Worm (Caenorhabditis elegans): Measurements from ENCODE around the gene hum-4.
"Not testable (repeated sequence)": the region's sequence is repeated elsewhere in the genome, so short reads cannot be mapped to it uniquely, and the experiment has no call there.

The hum-4 gene

ce11 chrX:11446535-11446934, 13.1 kb upstream of the hum-4 start, which contains the start of gene igeg-2:
TSS of gene igeg-2 (minus strand) at chrX:11446635.
- no peak for TF ChIP-seq dmd-4 (tag; optimal IDR thresholded peaks at IDR 0.05; ENCODE audit: borderline replicate concordance)
- TF ChIP-seq unc-55 (GFP tag; optimal IDR thresholded peaks at IDR 0.05), result no peak
- no peak for TF ChIP-seq odd-2 (tag; optimal IDR thresholded peaks at IDR 0.05)
- TF ChIP-seq pha-2 (tag; optimal IDR thresholded peaks at IDR 0.05), result no peak
- TF ChIP-seq tbx-2 (tag; optimal IDR thresholded peaks at IDR 0.05), result no peak
- TF ChIP-seq ceh-31 (tag; optimal IDR thresholded peaks at IDR 0.05), result no peak
- TF ChIP-seq madf-2 (tag; optimal IDR thresholded peaks at IDR 0.05), result no peak
- TF ChIP-seq hlh-8 (tag; optimal IDR thresholded peaks at IDR 0.05), result no peak
- TF ChIP-seq C08G9.2 (tag; optimal IDR thresholded peaks at IDR 0.05), result no peak
- no peak for TF ChIP-seq zip-5 (tag; optimal IDR thresholded peaks at IDR 0.05)
- no peak for TF ChIP-seq K09A11.1 (tag; optimal IDR thresholded peaks at IDR 0.05; ENCODE audit: insufficient read depth)
- TF ChIP-seq pqm-1 (tag; optimal IDR thresholded peaks at IDR 0.05), result no peak
- TF ChIP-seq unc-3 (GFP tag; conservative IDR thresholded peaks at IDR 0.05), result no peak
- TF ChIP-seq unc-3 (tag; optimal IDR thresholded peaks at IDR 0.05), result no peak

ce11 chrX:11439740-11440139, 6.4 kb upstream of the hum-4 start, which contains the start of gene F46C3.7:
TSS of gene F46C3.7 (plus strand) at chrX:11440040.
- not testable (repeated sequence) for TF ChIP-seq che-1, nhr-11, lin-11 (tag; optimal IDR thresholded peaks at IDR 0.05)

ce11 chrX:11437716-11438115, 4.3 kb upstream of the hum-4 start:
- TF ChIP-seq eyg-1 (tag; optimal IDR thresholded peaks at IDR 0.05) (no peak), npax-4 (tag; optimal IDR thresholded peaks at IDR 0.05) (no peak), ceh-31 (tag; optimal IDR thresholded peaks at IDR 0.05) (no peak), ref-2 (tag; optimal IDR thresholded peaks at IDR 0.05) (no peak), unc-55 (GFP tag; optimal IDR thresholded peaks at IDR 0.05) (no peak), tbx-2 (tag; optimal IDR thresholded peaks at IDR 0.05) (no peak), ceh-19 (GFP tag; optimal IDR thresholded peaks at IDR 0.05) (no peak), nfya-1 (tag; optimal IDR thresholded peaks at IDR 0.05) (no peak), ama-1 (optimal IDR thresholded peaks at IDR 0.05) (no peak), ceh-14 (tag; optimal IDR thresholded peaks at IDR 0.05) (no peak), odd-2 (tag; optimal IDR thresholded peaks at IDR 0.05) (no peak)

ce11 chrX:11435488-11435887, 2.1 kb upstream of the hum-4 start:
- no peak for TF ChIP-seq ahr-1 (tag; optimal IDR thresholded peaks at IDR 0.05)
- no peak for TF ChIP-seq pax-1 (tag; optimal IDR thresholded peaks at IDR 0.05)
- no peak for TF ChIP-seq unc-55 (GFP tag; optimal IDR thresholded peaks at IDR 0.05)
- TF ChIP-seq pat-9 (tag; optimal IDR thresholded peaks at IDR 0.05), result no peak
- TF ChIP-seq K09A11.1 (tag; optimal IDR thresholded peaks at IDR 0.05; ENCODE audit: insufficient read depth), result no peak
- TF ChIP-seq hlh-13 (GFP tag; optimal IDR thresholded peaks at IDR 0.05), result no peak
- TF ChIP-seq tbx-2 (tag; optimal IDR thresholded peaks at IDR 0.05), result no peak
- TF ChIP-seq ztf-16 (tag; optimal IDR thresholded peaks at IDR 0.05), result no peak
- no peak for TF ChIP-seq dve-1 (tag; optimal IDR thresholded peaks at IDR 0.05)
- TF ChIP-seq ceh-19 (GFP tag; optimal IDR thresholded peaks at IDR 0.05), result no peak
- TF ChIP-seq gmeb-2 (tag; optimal IDR thresholded peaks at IDR 0.05), result no peak
- no peak for TF ChIP-seq syd-9 (tag; optimal IDR thresholded peaks at IDR 0.05)
- TF ChIP-seq ref-2 (tag; optimal IDR thresholded peaks at IDR 0.05), result no peak

- TF ChIP-seq eyg-1 (tag; optimal IDR thresholded peaks at IDR 0.05) (no peak), elt-4 (tag; optimal IDR thresholded peaks at IDR 0.05) (no peak)
These were observed 5.8 kb downstream of the hum-4 start for ce11 chrX:11427550-11427949.

ce11 chrX:11426647-11427046, 6.7 kb downstream of the hum-4 start:
- TF ChIP-seq fax-1 (tag; optimal IDR thresholded peaks at IDR 0.05), result no peak
- no peak for TF ChIP-seq eyg-1 (tag; optimal IDR thresholded peaks at IDR 0.05)
- TF ChIP-seq pros-1 (tag; optimal IDR thresholded peaks at IDR 0.05), result no peak
- TF ChIP-seq madf-2 (tag; optimal IDR thresholded peaks at IDR 0.05), result no peak
- no peak for TF ChIP-seq C38D4.7 (GFP tag; optimal IDR thresholded peaks at IDR 0.05)
- no peak for TF ChIP-seq syd-9 (tag; optimal IDR thresholded peaks at IDR 0.05)
- no peak for TF ChIP-seq elt-4 (tag; optimal IDR thresholded peaks at IDR 0.05)
- no peak for TF ChIP-seq lim-6 (tag; optimal IDR thresholded peaks at IDR 0.05)
- TF ChIP-seq rnt-1 (tag; optimal IDR thresholded peaks at IDR 0.05), result no peak
- no peak for TF ChIP-seq nhr-232 (tag; optimal IDR thresholded peaks at IDR 0.05)
- TF ChIP-seq unc-3 (GFP tag; conservative IDR thresholded peaks at IDR 0.05), result no peak
- no peak for TF ChIP-seq unc-3 (tag; optimal IDR thresholded peaks at IDR 0.05)
- TF ChIP-seq K09A11.1 (tag; optimal IDR thresholded peaks at IDR 0.05; ENCODE audit: insufficient read depth), result no peak
- TF ChIP-seq unc-86 (tag; optimal IDR thresholded peaks at IDR 0.05), result no peak

Measured in whole organism, late embryonic.